Worm (Caenorhabditis elegans): ENCODE results near the gene C16D9.3.

C16D9.3 gene

DNA sequence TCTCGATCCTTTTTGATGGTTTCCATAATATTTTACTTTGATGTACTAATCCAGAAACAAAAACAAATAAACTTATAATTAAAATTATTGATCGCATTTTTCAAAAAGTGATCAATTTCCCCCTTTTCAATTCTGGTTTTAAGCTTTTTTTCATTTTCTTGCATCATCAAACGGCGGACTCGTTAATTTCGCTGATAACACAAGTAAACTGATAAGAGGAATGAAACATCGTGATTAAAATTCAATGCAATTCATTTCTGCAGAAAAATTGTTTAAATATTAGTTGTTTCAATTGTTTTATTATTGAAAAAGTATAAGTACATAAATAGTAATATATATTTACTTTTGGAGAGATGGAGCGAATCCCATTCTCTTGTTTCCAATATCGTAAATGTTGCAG, 27.4 kb upstream of the C16D9.3 start:
- TF ChIP-seq ceh-9 (tag; optimal IDR thresholded peaks at IDR 0.05) (no peak), elt-2 (tag; optimal IDR thresholded peaks at IDR 0.05) (peak; percentile 77)

DNA sequence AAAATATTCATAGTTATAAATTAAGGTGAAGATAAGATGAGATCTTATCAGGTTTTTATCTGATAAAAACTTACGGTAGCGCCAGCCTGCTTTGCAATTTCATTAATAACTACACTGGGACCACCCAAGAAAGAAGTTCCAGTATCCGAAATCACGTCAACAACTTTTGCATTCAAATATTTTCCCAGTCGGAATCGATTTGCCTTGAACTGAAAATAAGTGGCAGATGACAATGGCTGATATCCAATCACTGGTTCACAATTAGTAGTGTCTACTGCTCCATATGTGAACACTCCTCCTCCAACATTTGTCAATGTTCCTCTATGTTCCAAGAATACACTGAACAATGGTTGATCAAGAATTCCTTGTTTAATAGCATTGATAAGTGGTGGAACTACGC, 26.4 kb upstream of the C16D9.3 start, which contains the start of gene F21F8.5:
F21F8.5 (minus strand) TSS at position 101 of the 400 bp plus-strand sequence.
- no peak for TF ChIP-seq madf-2 (tag; optimal IDR thresholded peaks at IDR 0.05)
- no peak for TF ChIP-seq zip-5 (tag; optimal IDR thresholded peaks at IDR 0.05)
- no peak for TF ChIP-seq elt-4 (tag; optimal IDR thresholded peaks at IDR 0.05)
- TF ChIP-seq pag-3 (tag; optimal IDR thresholded peaks at IDR 0.05; ENCODE audit: borderline replicate concordance): no peak
- TF ChIP-seq ets-4 (tag; optimal IDR thresholded peaks at IDR 0.05): no peak
- TF ChIP-seq che-1 (tag; optimal IDR thresholded peaks at IDR 0.05): no peak

DNA sequence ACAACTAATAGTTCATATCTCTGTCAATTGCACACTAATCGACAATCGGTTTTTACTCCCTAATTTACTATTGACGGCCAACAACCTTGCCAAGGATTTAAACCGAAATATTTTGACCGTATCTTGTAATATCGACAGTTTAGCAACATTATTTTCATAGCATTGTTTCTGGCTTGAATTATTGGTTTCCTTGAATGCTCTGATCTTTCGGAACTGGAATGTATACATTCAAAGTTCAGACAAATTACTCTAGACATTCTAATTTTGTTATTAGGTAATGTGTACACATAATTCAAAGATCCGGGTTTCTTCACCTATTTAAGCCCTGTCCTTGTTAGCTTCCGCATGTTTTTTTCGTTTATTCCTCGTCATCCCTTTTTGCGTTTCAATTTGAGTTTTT, 24.1 kb upstream of the C16D9.3 start, which contains the start of gene C16D9.9:
C16D9.9 (plus strand) TSS at position 301 of the 400 bp plus-strand sequence.
- no peak for TF ChIP-seq ceh-45 (GFP tag; IDR thresholded peaks at IDR 0.05)
- TF ChIP-seq hlh-13 (GFP tag; optimal IDR thresholded peaks at IDR 0.05): no peak
- no peak for TF ChIP-seq lin-11 (tag; optimal IDR thresholded peaks at IDR 0.05)
- no peak for TF ChIP-seq ceh-2 (tag; optimal IDR thresholded peaks at IDR 0.05)
- no peak for TF ChIP-seq dmd-4 (tag; optimal IDR thresholded peaks at IDR 0.05; ENCODE audit: borderline replicate concordance)
- TF ChIP-seq ama-1 (optimal IDR thresholded peaks at IDR 0.05): no peak
- no peak for TF ChIP-seq ceh-24 (tag; optimal IDR thresholded peaks at IDR 0.05)
- no peak for TF ChIP-seq fkh-6 (tag; optimal IDR thresholded peaks at IDR 0.05)
- TF ChIP-seq ceh-14 (tag; optimal IDR thresholded peaks at IDR 0.05): no peak
- no peak for TF ChIP-seq mec-3 (tag; optimal IDR thresholded peaks at IDR 0.05; ENCODE audit: borderline replicate concordance)
- TF ChIP-seq lim-6 (tag; optimal IDR thresholded peaks at IDR 0.05): no peak
- TF ChIP-seq unc-3 (GFP tag; conservative IDR thresholded peaks at IDR 0.05): no peak
- no peak for TF ChIP-seq unc-3 (tag; optimal IDR thresholded peaks at IDR 0.05)
- no peak for TF ChIP-seq tbx-2 (tag; optimal IDR thresholded peaks at IDR 0.05)
- TF ChIP-seq hlh-15 (tag; optimal IDR thresholded peaks at IDR 0.05): no peak

DNA sequence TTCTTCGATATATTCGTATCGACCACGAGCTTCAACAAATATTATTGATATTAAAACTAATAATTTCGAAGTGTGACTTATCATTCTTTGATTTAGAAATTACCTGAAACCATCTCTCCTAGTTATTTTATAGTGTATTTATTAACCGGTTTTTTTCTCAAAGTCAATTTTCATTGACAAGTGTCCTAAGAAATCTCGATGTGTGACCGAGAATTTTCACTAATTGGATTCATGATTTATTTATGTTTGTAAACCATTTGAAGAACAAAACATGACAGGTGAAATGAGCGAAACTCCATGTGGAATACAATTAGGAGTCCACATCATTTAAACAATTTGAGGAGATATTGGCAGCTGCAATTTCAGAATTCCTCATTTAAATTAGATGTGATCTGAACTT, 23.6 kb upstream of the C16D9.3 start, which contains the start of gene C16D9.8:
C16D9.8 (minus strand) TSS at position 101 of the 400 bp plus-strand sequence.
- no peak for TF ChIP-seq K02D7.2 (tag; optimal IDR thresholded peaks at IDR 0.05)
- no peak for TF ChIP-seq zip-5 (tag; optimal IDR thresholded peaks at IDR 0.05)
- no peak for TF ChIP-seq ref-2 (tag; optimal IDR thresholded peaks at IDR 0.05)
- TF ChIP-seq ceh-48 (tag; optimal IDR thresholded peaks at IDR 0.05): no peak
- TF ChIP-seq tbx-2 (tag; optimal IDR thresholded peaks at IDR 0.05): no peak
- no peak for TF ChIP-seq ceh-18 (tag; optimal IDR thresholded peaks at IDR 0.05)
- no peak for TF ChIP-seq npax-4 (tag; optimal IDR thresholded peaks at IDR 0.05)
- no peak for TF ChIP-seq eyg-1 (tag; optimal IDR thresholded peaks at IDR 0.05)
- no peak for TF ChIP-seq F13H6.1 (tag; optimal IDR thresholded peaks at IDR 0.05)
- TF ChIP-seq sox-4 (tag; optimal IDR thresholded peaks at IDR 0.05): no peak

DNA sequence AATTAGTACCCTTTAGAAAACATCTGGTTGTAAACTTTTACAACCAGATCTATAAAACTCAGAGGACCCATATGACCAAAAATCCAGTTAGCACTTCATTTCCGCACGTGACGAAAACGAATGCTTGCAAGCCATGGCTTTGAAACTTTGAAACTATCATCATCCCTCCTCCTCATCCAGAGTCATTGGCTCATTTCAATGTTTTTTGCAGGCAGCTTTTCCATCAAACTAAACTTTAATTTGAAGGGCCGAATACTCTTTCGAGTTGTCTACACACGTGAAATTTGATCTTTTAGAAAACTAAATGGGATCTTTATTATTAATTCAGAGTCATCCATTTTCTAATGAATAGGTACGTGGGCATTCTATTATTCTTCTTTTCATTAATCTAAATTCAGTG, 22.4 kb upstream of the C16D9.3 start:
- TF ChIP-seq ets-4 (tag; optimal IDR thresholded peaks at IDR 0.05) (no peak), tbx-7 (tag; optimal IDR thresholded peaks at IDR 0.05) (no peak), ref-2 (tag; optimal IDR thresholded peaks at IDR 0.05) (no peak), ceh-34 (tag; optimal IDR thresholded peaks at IDR 0.05) (no peak), pag-3 (tag; optimal IDR thresholded peaks at IDR 0.05; ENCODE audit: borderline replicate concordance) (no peak), unc-42 (tag; optimal IDR thresholded peaks at IDR 0.05) (no peak), pat-9 (tag; optimal IDR thresholded peaks at IDR 0.05) (no peak), C08G9.2 (tag; optimal IDR thresholded peaks at IDR 0.05) (no peak), ceh-24 (tag; optimal IDR thresholded peaks at IDR 0.05) (no peak), eyg-1 (tag; optimal IDR thresholded peaks at IDR 0.05) (no peak)

Measured in whole organism, late embryonic.